Worm (Caenorhabditis elegans): ENCODE results near the gene str-83.

Gene str-83

ce11 chrV:4005219-4005618, 28.2 kb downstream of the str-83 start, which contains the start of gene srh-8:
Gene srh-8 (plus strand): TSS chrV:4005519.
- TF ChIP-seq ceh-58 (GFP tag; IDR thresholded peaks at IDR 0.05): no peak
- TF ChIP-seq snpc-1.3 (tag; optimal IDR thresholded peaks at IDR 0.05; ENCODE audit: insufficient read depth): no peak
- TF ChIP-seq zim-3 (tag; optimal IDR thresholded peaks at IDR 0.05): no peak
- TF ChIP-seq chd-7 (tag; optimal IDR thresholded peaks at IDR 0.05): no peak
- no peak for TF ChIP-seq ceh-79 (tag; optimal IDR thresholded peaks at IDR 0.05)
- no peak for TF ChIP-seq F57A8.1 (GFP tag; optimal IDR thresholded peaks at IDR 0.05)
- no peak for TF ChIP-seq ceh-27 (GFP tag; optimal IDR thresholded peaks at IDR 0.05)

- TF ChIP-seq efl-1 (GFP tag; optimal IDR thresholded peaks at IDR 0.05) (no peak), C06A6.2 (GFP tag; conservative IDR thresholded peaks at IDR 0.05) (no peak), ztf-28 (GFP tag; IDR thresholded peaks at IDR 0.05) (no peak), egl-18 (GFP tag; IDR thresholded peaks at IDR 0.05) (no peak), ceh-79 (tag; optimal IDR thresholded peaks at IDR 0.05) (no peak), mel-28 (tag; optimal IDR thresholded peaks at IDR 0.05; ENCODE audit: borderline replicate concordance) (no peak), lin-26 (GFP tag; IDR thresholded peaks at IDR 0.05) (no peak), T26A5.8 (tag; optimal IDR thresholded peaks at IDR 0.05) (no peak), F23B12.7 (tag; optimal IDR thresholded peaks at IDR 0.05; ENCODE audit: insufficient read depth) (no peak), gei-17 (GFP tag; optimal IDR thresholded peaks at IDR 0.05) (no peak), B0019.2 (GFP tag; conservative IDR thresholded peaks at IDR 0.05) (no peak), madf-8 (GFP tag; conservative IDR thresholded peaks at IDR 0.05) (no peak)
Measured at ce11 chrV:4007927-4008326, 30.9 kb downstream of the str-83 start, which contains the start of gene srh-7. Gene srh-7 (plus strand): TSS chrV:4008227.

ce11 chrV:4010170-4010569, 33.1 kb downstream of the str-83 start, which contains the start of gene srh-4:
Gene srh-4 (plus strand): TSS chrV:4010470.
- TF ChIP-seq snpc-1.1 (tag; optimal IDR thresholded peaks at IDR 0.05; ENCODE audit: insufficient read depth) (no peak), F39B2.1 (GFP tag; IDR thresholded peaks at IDR 0.05) (no peak), lin-54 (GFP tag; optimal IDR thresholded peaks at IDR 0.05) (no peak), sea-2 (GFP tag; IDR thresholded peaks at IDR 0.05) (no peak), efl-1 (GFP tag; optimal IDR thresholded peaks at IDR 0.05) (no peak), D2030.7 (GFP tag; IDR thresholded peaks at IDR 0.05) (no peak), tbp1 (GFP tag; optimal IDR thresholded peaks at IDR 0.05) (no peak)

ce11 chrV:4016780-4017179, 39.7 kb downstream of the str-83 start, which contains the start of gene srw-89:
Gene srw-89 (plus strand): TSS chrV:4017080.
- TF ChIP-seq ztf-18 (tag; optimal IDR thresholded peaks at IDR 0.05): no peak
- no peak for TF ChIP-seq tlf-1 (GFP tag; optimal IDR thresholded peaks at IDR 0.05)
- TF ChIP-seq attf-5 (GFP tag; optimal IDR thresholded peaks at IDR 0.05): no peak
- TF ChIP-seq F49E8.2 (tag; optimal IDR thresholded peaks at IDR 0.05; ENCODE audit: insufficient read depth): no peak
- TF ChIP-seq dpl-1 (GFP tag; optimal IDR thresholded peaks at IDR 0.05): no peak

- TF ChIP-seq egl-18 (GFP tag; IDR thresholded peaks at IDR 0.05): no peak
Measured at ce11 chrV:4018591-4018990, 41.5 kb downstream of the str-83 start.

- TF ChIP-seq F10E7.11 (tag; optimal IDR thresholded peaks at IDR 0.05) (no peak), sdz-38 (tag; optimal IDR thresholded peaks at IDR 0.05) (no peak), zim-3 (tag; optimal IDR thresholded peaks at IDR 0.05) (no peak), ceh-27 (GFP tag; optimal IDR thresholded peaks at IDR 0.05) (no peak), ccch-3 (GFP tag; optimal IDR thresholded peaks at IDR 0.05) (no peak), ztf-22 (GFP tag; optimal IDR thresholded peaks at IDR 0.05) (no peak), rcor-1 (GFP tag; IDR thresholded peaks at IDR 0.05) (no peak), let-607 (tag; optimal IDR thresholded peaks at IDR 0.05) (no peak), somi-1 (GFP tag; optimal IDR thresholded peaks at IDR 0.05) (no peak), madf-10 (tag; optimal IDR thresholded peaks at IDR 0.05) (no peak), akir-1 (GFP tag; optimal IDR thresholded peaks at IDR 0.05) (no peak), F37B4.10 (GFP tag; IDR thresholded peaks at IDR 0.05) (no peak), hsf-1 (GFP tag; IDR thresholded peaks at IDR 0.05) (no peak), T07F8.4 (tag; optimal IDR thresholded peaks at IDR 0.05) (no peak)
Measured at ce11 chrV:4019188-4019587, 42.1 kb downstream of the str-83 start, which contains the start of gene K09D9.3. Gene K09D9.3 (plus strand): TSS chrV:4019488.
